Worm (Caenorhabditis elegans) whole organism, L1 larva: ENCODE measurements around the gene scc-3.
A peak's percentile ranks its signal among the peaks of the same experiment; 100 is the strongest.

ENCODE experiments used
- C04F5.9 ChIP-seq: sonication (generic microtip); optimal IDR thresholded peaks from 2 replicates; lab custom pipeline; 2016; ENCODE audit warnings: missing genetic modification characterization, missing compliant biosample characterization
- C34B4.2 ChIP-seq: sonication (generic microtip); optimal IDR thresholded peaks from 2 replicates; lab custom pipeline; 2017; ENCODE audit warnings: mild to moderate bottlenecking, missing genetic modification characterization, missing compliant biosample characterization
- F16B12.6 ChIP-seq: fragments of 150-350 bp; optimal IDR thresholded peaks from 2 replicates; lab custom pipeline; 2014; ENCODE audit warnings: missing biosample characterization, missing genetic modification characterization
- aly-2 ChIP-seq: fragments of 150-350 bp; optimal IDR thresholded peaks from 2 replicates; lab custom pipeline; 2014; ENCODE audit warnings: missing biosample characterization, missing genetic modification characterization
- blmp-1 ChIP-seq: fragments of 150-350 bp; optimal IDR thresholded peaks from 2 replicates; lab custom pipeline; 2014; ENCODE audit warnings: missing biosample characterization, missing genetic modification characterization
- ceh-82 ChIP-seq, 3 experiments: fragments of 150-350 bp in 1 of 3; sonication (generic microtip) in 2 of 3; optimal IDR thresholded peaks; 2 replicates each; lab custom pipeline; 2014 to 2017; ENCODE audit warnings: missing biosample characterization in 3 of 3, missing genetic modification characterization in 3 of 3
- dpl-1 ChIP-seq, 3 experiments: fragments of 150-350 bp in 2 of 3; sonication (generic microtip) in 1 of 3; optimal IDR thresholded peaks; 2 replicates each; lab custom pipeline; 2014 to 2017; ENCODE audit warnings: missing biosample characterization in 3 of 3, missing genetic modification characterization in 3 of 3, missing genetic modification reagents in 3 of 3
- dsc-1 ChIP-seq: sonication (generic microtip); optimal IDR thresholded peaks from 2 replicates; lab custom pipeline; 2016; ENCODE audit warnings: mild to moderate bottlenecking, missing genetic modification characterization, missing compliant biosample characterization
- efl-1 ChIP-seq, 4 experiments: fragments of 150-350 bp; optimal IDR thresholded peaks in 3 of 4; peaks in 1 of 4; 1 replicate in 1 of 4; 2 replicates in 3 of 4; lab custom pipeline; 2014; ENCODE audit warnings: missing biosample characterization in 2 of 4, missing genetic modification characterization in 2 of 4, missing genetic modification reagents in 2 of 4
- egl-13 ChIP-seq: sonication (generic microtip); optimal IDR thresholded peaks from 2 replicates; lab custom pipeline; 2016; ENCODE audit warnings: missing genotype, missing genetic modification reagents, missing genetic modification characterization, missing compliant biosample characterization
- ets-5 ChIP-seq: fragments of 200-800 bp; sonication (Bioruptor generic); IDR thresholded peaks from 2 replicates; pipeline ENCODE4 v1.3.6; 2022; ENCODE audit warnings: missing genetic modification characterization, missing compliant biosample characterization
- fkh-10 ChIP-seq: sonication (generic microtip); optimal IDR thresholded peaks from 2 replicates; lab custom pipeline; 2017; ENCODE audit warnings: missing biosample characterization, missing genetic modification reagents, missing genetic modification characterization
- fkh-8 ChIP-seq: sonication (generic microtip); optimal IDR thresholded peaks from 2 replicates; lab custom pipeline; 2016; ENCODE audit warnings: mild to moderate bottlenecking, missing genetic modification characterization, missing compliant biosample characterization
- fos-1 ChIP-seq: fragments of 150-350 bp; optimal IDR thresholded peaks from 2 replicates; lab custom pipeline; 2014; ENCODE audit warnings: missing biosample characterization, missing genetic modification characterization
- grh-1 ChIP-seq: fragments of 200-800 bp; sonication (Bioruptor generic); IDR thresholded peaks from 2 replicates; pipeline ENCODE4 v1.3.6; 2022; ENCODE audit warnings: missing genetic modification reagents, missing genetic modification characterization, missing compliant biosample characterization
- hlh-17 ChIP-seq: fragments of 200-800 bp; sonication (Bioruptor generic); optimal IDR thresholded peaks from 2 replicates; lab custom pipeline; 2018; ENCODE audit warnings: missing genetic modification characterization, mild to moderate bottlenecking, missing compliant biosample characterization, moderate library complexity, borderline replicate concordance
- hpl-2 ChIP-seq: fragments of 150-350 bp; optimal IDR thresholded peaks from 2 replicates; lab custom pipeline; 2014; ENCODE audit warnings: missing biosample characterization, missing genetic modification reagents, missing genetic modification characterization
- irx-1 ChIP-seq: sonication (generic microtip); optimal IDR thresholded peaks from 2 replicates; lab custom pipeline; 2016; ENCODE audit warnings: missing genetic modification characterization, missing compliant biosample characterization
- isw-1 ChIP-seq: fragments of 200-800 bp; sonication (Bioruptor generic); IDR thresholded peaks from 2 replicates; pipeline ENCODE4 v1.3.6; 2022; ENCODE audit warnings: missing genetic modification characterization, missing compliant biosample characterization
- jun-1 ChIP-seq: fragments of 150-350 bp; optimal IDR thresholded peaks from 2 replicates; lab custom pipeline; 2014; ENCODE audit warnings: missing biosample characterization, missing genetic modification reagents, missing genetic modification characterization
- lin-13 ChIP-seq: fragments of 150-350 bp; optimal IDR thresholded peaks from 2 replicates; lab custom pipeline; 2014; ENCODE audit warnings: missing biosample characterization, missing genetic modification reagents, missing genetic modification characterization
- lin-14 ChIP-seq: fragments of 200-800 bp; sonication (Bioruptor generic); optimal IDR thresholded peaks from 2 replicates; lab custom pipeline; 2018; ENCODE audit warnings: mild to moderate bottlenecking, missing genetic modification characterization, moderate library complexity, missing compliant biosample characterization
- lin-15B ChIP-seq: fragments of 150-350 bp; sonication (generic microtip); optimal IDR thresholded peaks from 3 replicates; lab custom pipeline; 2014; ENCODE audit warnings: missing biosample characterization, missing genetic modification characterization
- lin-35 ChIP-seq, 2 experiments: fragments of 150-350 bp; optimal IDR thresholded peaks; 2 replicates each; lab custom pipeline; 2014; ENCODE audit warnings: missing biosample characterization in 2 of 2, missing genetic modification characterization in 2 of 2, missing genetic modification reagents in 2 of 2
- lir-3 ChIP-seq: sonication (generic microtip); optimal IDR thresholded peaks from 2 replicates; lab custom pipeline; 2016; ENCODE audit warnings: mild to moderate bottlenecking, missing genetic modification characterization, moderate library complexity, missing compliant biosample characterization; ENCODE audit not compliant: poor library complexity
- lsy-2 ChIP-seq, 2 experiments: fragments of 150-350 bp; optimal IDR thresholded peaks; 2 replicates each; lab custom pipeline; 2014; ENCODE audit warnings: missing biosample characterization in 2 of 2, missing genetic modification characterization in 2 of 2
- mab-9 ChIP-seq: fragments of 200-800 bp; sonication (Bioruptor generic); IDR thresholded peaks from 2 replicates; pipeline ENCODE4 v1.3.6; 2022; ENCODE audit warnings: missing genetic modification reagents, missing genetic modification characterization, missing compliant biosample characterization
- mdl-1 ChIP-seq, 2 experiments: fragments of 150-350 bp; optimal IDR thresholded peaks; 2 replicates each; lab custom pipeline; 2014 to 2017; ENCODE audit warnings: missing biosample characterization in 2 of 2, missing genetic modification characterization in 2 of 2, inconsistent platforms in 1 of 2
- mef-2 ChIP-seq: fragments of 150-350 bp; optimal IDR thresholded peaks from 2 replicates; lab custom pipeline; 2014; ENCODE audit warnings: missing biosample characterization, missing genetic modification characterization
- mep-1 ChIP-seq: fragments of 150-350 bp; optimal IDR thresholded peaks from 2 replicates; lab custom pipeline; 2014; ENCODE audit warnings: missing biosample characterization, missing genetic modification characterization
- nhr-11 ChIP-seq: fragments of 150-350 bp; optimal IDR thresholded peaks from 2 replicates; lab custom pipeline; 2014; ENCODE audit warnings: missing biosample characterization, missing genetic modification characterization
- nhr-19 ChIP-seq: fragments of 200-800 bp; sonication (Bioruptor generic); conservative IDR thresholded peaks from 2 replicates; pipeline ENCODE4 v1.3.6; 2022; ENCODE audit warnings: missing genetic modification characterization, missing compliant biosample characterization
- nhr-20 ChIP-seq: sonication (generic microtip); optimal IDR thresholded peaks from 2 replicates; lab custom pipeline; 2016; ENCODE audit warnings: mild to moderate bottlenecking, missing genetic modification characterization, missing compliant biosample characterization
- nhr-237 ChIP-seq: fragments of 150-350 bp; optimal IDR thresholded peaks from 2 replicates; lab custom pipeline; 2014; ENCODE audit warnings: missing biosample characterization, missing genetic modification characterization
- nhr-47 ChIP-seq: sonication (generic microtip); optimal IDR thresholded peaks from 2 replicates; lab custom pipeline; 2016; ENCODE audit warnings: mild to moderate bottlenecking, missing genetic modification characterization, moderate library complexity, missing compliant biosample characterization
- nhr-71 ChIP-seq: sonication (generic microtip); optimal IDR thresholded peaks from 2 replicates; lab custom pipeline; 2016; ENCODE audit warnings: mild to moderate bottlenecking, missing genetic modification characterization, moderate library complexity, missing compliant biosample characterization
- nhr-77 ChIP-seq: fragments of 150-350 bp; optimal IDR thresholded peaks from 2 replicates; lab custom pipeline; 2014; ENCODE audit warnings: missing biosample characterization, missing genetic modification characterization
- nhr-85 ChIP-seq: sonication (generic microtip); peaks from one replicate; lab custom pipeline; 2016; ENCODE audit warnings: missing genetic modification characterization, inconsistent platforms, missing compliant biosample characterization
- pax-3 ChIP-seq: fragments of 200-800 bp; sonication (Bioruptor generic); optimal IDR thresholded peaks from 2 replicates; lab custom pipeline; 2018; ENCODE audit warnings: mild to moderate bottlenecking, missing genetic modification characterization, moderate library complexity, missing compliant biosample characterization
- rnt-1 ChIP-seq: sonication (generic microtip); optimal IDR thresholded peaks from 2 replicates; lab custom pipeline; 2016; ENCODE audit warnings: mild to moderate bottlenecking, missing genetic modification characterization, moderate library complexity, missing compliant biosample characterization
- skn-1 ChIP-seq: fragments of 150-350 bp; optimal IDR thresholded peaks from 2 replicates; lab custom pipeline; 2014; ENCODE audit warnings: missing biosample characterization, missing genetic modification characterization
- snpc-4 ChIP-seq: fragments of 150-350 bp; optimal IDR thresholded peaks from 2 replicates; lab custom pipeline; 2014; ENCODE audit warnings: missing biosample characterization, missing genetic modification characterization
- snu-23 ChIP-seq: sonication (generic microtip); optimal IDR thresholded peaks from 2 replicates; lab custom pipeline; 2016; ENCODE audit warnings: missing genetic modification characterization, missing compliant biosample characterization
- sox-4 ChIP-seq: sonication (generic microtip); optimal IDR thresholded peaks from 2 replicates; lab custom pipeline; 2016; ENCODE audit warnings: missing genetic modification characterization, missing compliant biosample characterization
- sup-37 ChIP-seq: fragments of 200-800 bp; sonication (Bioruptor generic); optimal IDR thresholded peaks from 2 replicates; lab custom pipeline; 2018; ENCODE audit warnings: mild to moderate bottlenecking, missing genetic modification characterization, missing compliant biosample characterization
- swsn-7 ChIP-seq: sonication (generic microtip); optimal IDR thresholded peaks from 2 replicates; lab custom pipeline; 2016; ENCODE audit warnings: missing genetic modification characterization, missing compliant biosample characterization
- tbx-2 ChIP-seq: sonication (generic microtip); optimal IDR thresholded peaks from 2 replicates; lab custom pipeline; 2016; ENCODE audit warnings: missing genetic modification characterization, missing compliant biosample characterization
- tlp-1 ChIP-seq: fragments of 150-350 bp; optimal IDR thresholded peaks from 2 replicates; lab custom pipeline; 2014; ENCODE audit warnings: missing biosample characterization, missing genetic modification characterization
- unc-130 ChIP-seq: fragments of 150-350 bp; optimal IDR thresholded peaks from 2 replicates; lab custom pipeline; 2017; ENCODE audit warnings: missing biosample characterization, missing genetic modification characterization, inconsistent platforms
- unc-86 ChIP-seq: sonication (generic microtip); optimal IDR thresholded peaks from 2 replicates; lab custom pipeline; 2016; ENCODE audit warnings: missing genetic modification characterization, missing compliant biosample characterization
- xbp-1 ChIP-seq: sonication (generic microtip); optimal IDR thresholded peaks from 2 replicates; lab custom pipeline; 2016; ENCODE audit warnings: missing genetic modification characterization, missing compliant biosample characterization
- ztf-11 ChIP-seq, 2 experiments: sonication (generic microtip); optimal IDR thresholded peaks; 2 replicates each; lab custom pipeline; 2016 to 2017; ENCODE audit warnings: missing genetic modification characterization in 2 of 2, missing biosample characterization in 1 of 2, missing compliant biosample characterization in 1 of 2
- ztf-4 ChIP-seq: fragments of 150-350 bp; optimal IDR thresholded peaks from 2 replicates; lab custom pipeline; 2014; ENCODE audit warnings: missing biosample characterization, missing genetic modification characterization

Gene scc-3

DNA sequence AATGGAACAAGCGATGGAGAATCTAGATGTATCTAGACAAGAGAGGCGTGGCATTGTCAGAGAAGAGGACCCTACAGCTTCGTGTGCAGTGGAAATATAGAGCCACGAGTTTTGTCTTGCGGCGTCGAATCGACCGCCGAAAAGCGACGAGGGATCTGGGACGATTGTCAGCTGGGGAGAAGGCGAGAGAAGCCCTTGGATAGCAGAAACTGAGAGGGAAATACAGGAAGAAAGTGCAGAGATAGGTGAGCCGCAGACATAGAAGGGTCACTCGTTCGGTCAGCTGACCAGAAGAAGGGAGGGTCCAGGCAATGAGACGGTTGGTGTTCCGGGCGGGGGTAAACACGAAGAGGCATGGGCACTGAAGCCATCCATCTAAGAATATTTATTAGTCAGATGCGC is 50.7 kb downstream of the scc-3 start:
- TF ChIP-seq tbx-2 (tag; lab: Kevin White, UChicago) (peak; percentile 72), lin-14 (GFP tag; lab: Kevin White, UChicago) (peak; percentile 96), lir-3 (tag; lab: Kevin White, UChicago) (peak; percentile 25), aly-2 (tag; lab: Kevin White, UChicago) (no peak), swsn-7 (tag; lab: Kevin White, UChicago) (peak; percentile 70), snpc-4 (peak; percentile 28), lsy-2 (tag; optimal IDR thresholded peaks at IDR 0.05; lab: Kevin White, UChicago) (peak; percentile 51 to 75), rnt-1 (peak; percentile 76), snu-23 (GFP tag; lab: Kevin White, UChicago) (peak; percentile 64), nhr-85 (tag; lab: Kevin White, UChicago) (peak; percentile 67), efl-1 (optimal IDR thresholded peaks at IDR 0.05; lab: Kevin White, UChicago) (peak; percentile 62 to 75), efl-1 (GFP tag; optimal IDR thresholded peaks at IDR 0.05 in 1 of 2; lab: Kevin White, UChicago) (peak; percentile 37 to 91), lin-35 (GFP tag; optimal IDR thresholded peaks at IDR 0.05; lab: Kevin White, UChicago) (peak; percentile 54 to 63), isw-1 (GFP tag; lab: Robert Waterston, UW) (peak; percentile 54), ztf-4 (tag; lab: Kevin White, UChicago) (peak; percentile 38), irx-1 (peak; percentile 32), nhr-20 (peak; percentile 52), dpl-1 (GFP tag; optimal IDR thresholded peaks at IDR 0.05; lab: Kevin White, UChicago) (peak; percentile 15 to 42 (median 40)), C04F5.9 (no peak), dsc-1 (tag; lab: Kevin White, UChicago) (peak; percentile 39), mdl-1 (tag; optimal IDR thresholded peaks at IDR 0.05; lab: Kevin White, UChicago) (peak in 1 of 2 experiments; percentile 77), tlp-1 (no peak), egl-13 (tag; lab: Kevin White, UChicago) (peak; percentile 37), nhr-71 (tag; lab: Kevin White, UChicago) (peak; percentile 87), nhr-19 (GFP tag; lab: Robert Waterston, UW) (peak; percentile 65), fos-1 (tag; lab: Kevin White, UChicago) (peak; percentile 14), ceh-82 (tag; optimal IDR thresholded peaks at IDR 0.05; lab: Kevin White, UChicago) (peak; percentile 32 to 53 (median 51)), ztf-11 (tag; optimal IDR thresholded peaks at IDR 0.05; lab: Kevin White, UChicago) (peak in 1 of 2 experiments; percentile 42), lin-15B (peak; percentile 18), jun-1 (tag; lab: Kevin White, UChicago) (peak; percentile 11), lin-13 (peak; percentile 65), F16B12.6 (tag; lab: Kevin White, UChicago) (peak; percentile 27), nhr-47 (tag; lab: Kevin White, UChicago) (peak; percentile 80), ets-5 (no peak), hlh-17 (GFP tag; lab: Kevin White, UChicago) (no peak), unc-86 (peak; percentile 81), unc-130 (tag; lab: Kevin White, UChicago) (peak; percentile 26), xbp-1 (tag; lab: Kevin White, UChicago) (peak; percentile 47), skn-1 (peak; percentile 44), mep-1 (tag; lab: Kevin White, UChicago) (peak; percentile 0), mab-9 (GFP tag; lab: Robert Waterston, UW) (peak; percentile 48; the same call in 1 of the 2 replicates), C34B4.2 (tag; lab: Kevin White, UChicago) (no peak), nhr-11 (tag; lab: Kevin White, UChicago) (peak; percentile 9), nhr-237 (tag; lab: Kevin White, UChicago) (no peak), sup-37 (GFP tag; lab: Kevin White, UChicago) (peak; percentile 29), mef-2 (no peak), fkh-8 (tag; lab: Kevin White, UChicago) (peak; percentile 87), nhr-77 (tag; lab: Kevin White, UChicago) (peak; percentile 32), grh-1 (GFP tag; lab: Robert Waterston, UW) (no peak), blmp-1 (tag; lab: Kevin White, UChicago) (no peak), fkh-10 (GFP tag; lab: Kevin White, UChicago) (peak; percentile 81), sox-4 (tag; lab: Kevin White, UChicago) (peak; percentile 19), pax-3 (peak; percentile 90), hpl-2 (GFP tag; lab: Kevin White, UChicago) (no peak)
